Fruit fly (Drosophila melanogaster) ovary, adult (tissue): ENCODE data around the gene Dif.

Experiments
- CG17801 ChIP-seq: fragments of 200-800 bp; optimal IDR thresholded peaks from 2 replicates; lab custom pipeline; 2019; ENCODE audit warnings: missing biosample characterization, mild to moderate bottlenecking, missing genetic modification characterization, moderate library complexity; ENCODE audit not compliant: partially characterized antibody

The Dif gene

dm6 chr2L:17412533-17412932 is 20.4 kb downstream of the Dif start, which contains the start of gene Rsph9:
Rsph9 (minus strand) TSS chr2L:17412633.
- TF ChIP-seq CG17801 (GFP tag; lab: Kevin White, UChicago) = no peak

- TF ChIP-seq CG17801 (GFP tag; lab: Kevin White, UChicago) = peak; percentile 84
Observed at dm6 chr2L:17410358-17410757, 22.6 kb downstream of the Dif start, which contains the start of the genes Polr2J and CG15141. Polr2J (minus strand) TSS chr2L:17410406. CG15141 (plus strand) TSS chr2L:17410641.

DNA sequence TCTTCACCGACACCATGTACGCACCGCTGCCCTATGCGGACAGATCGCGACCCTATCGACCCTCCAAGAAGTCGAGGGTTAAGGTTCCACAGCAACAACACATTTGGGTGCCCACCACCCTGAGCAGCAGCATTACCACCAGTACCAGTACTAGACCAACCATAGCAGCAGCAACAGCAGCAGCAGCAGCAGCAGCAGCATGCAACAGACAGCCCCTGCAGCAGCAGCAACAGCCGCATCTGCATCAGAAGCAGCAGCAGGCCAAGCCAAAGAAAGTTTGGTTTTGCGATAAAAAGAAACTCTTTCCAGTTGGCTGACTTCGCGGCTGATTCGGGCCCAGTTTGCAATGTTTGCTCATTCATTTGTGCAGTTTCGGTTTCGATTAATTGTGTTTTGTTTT is 30.5 kb downstream of the Dif start:
- no peak for TF ChIP-seq CG17801 (GFP tag; lab: Kevin White, UChicago)

- no peak for TF ChIP-seq CG17801 (GFP tag; lab: Kevin White, UChicago)
Observed at dm6 chr2L:17397372-17397771, 35.6 kb downstream of the Dif start.

DNA sequence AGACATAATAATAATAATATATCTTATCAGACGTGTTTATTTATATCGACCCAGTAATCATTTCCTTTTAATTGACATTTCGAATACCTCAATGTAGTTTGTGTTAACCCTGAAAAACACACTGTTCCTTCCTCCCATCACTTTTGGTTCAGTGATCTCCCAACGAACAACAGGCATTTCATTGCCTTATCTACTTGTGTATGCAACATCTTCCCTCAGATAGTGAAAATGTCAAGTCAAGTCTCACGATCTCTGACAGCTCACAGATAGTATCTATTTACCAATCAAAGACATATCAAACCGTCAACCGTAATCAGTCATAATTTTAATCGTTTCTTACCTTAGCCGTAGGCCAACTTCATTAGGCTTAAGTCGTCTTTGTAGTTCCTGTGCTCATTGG is 38.0 kb downstream of the Dif start:
- no peak for TF ChIP-seq CG17801 (GFP tag; lab: Kevin White, UChicago)

DNA sequence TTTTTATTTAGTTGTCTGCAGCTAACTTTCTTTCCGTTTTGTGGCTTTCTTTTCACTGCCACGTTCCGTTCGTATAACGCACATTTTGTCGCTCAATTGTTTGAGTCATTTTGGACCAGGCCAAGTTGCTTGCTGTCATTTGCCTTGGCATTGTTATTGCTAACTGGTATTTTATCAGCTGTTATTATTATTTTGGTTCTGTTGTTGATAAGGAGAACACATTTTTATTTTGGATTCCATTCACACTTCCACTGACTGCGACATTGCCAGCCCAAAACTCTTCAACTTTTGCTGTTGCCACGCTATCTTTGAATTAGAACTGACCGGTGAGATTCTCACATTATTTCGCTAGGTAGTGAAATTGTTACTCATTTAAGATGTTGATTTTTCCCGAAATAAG is 42.2 kb downstream of the Dif start:
- TF ChIP-seq CG17801 (GFP tag; lab: Kevin White, UChicago) = no peak

dm6 chr2L:17389104-17389503 is 43.9 kb downstream of the Dif start:
- TF ChIP-seq CG17801 (GFP tag; lab: Kevin White, UChicago) = peak; percentile 59

- TF ChIP-seq CG17801 (GFP tag; lab: Kevin White, UChicago) = no peak
Observed at dm6 chr2L:17387735-17388367, 45.1 kb downstream of the Dif start.

DNA sequence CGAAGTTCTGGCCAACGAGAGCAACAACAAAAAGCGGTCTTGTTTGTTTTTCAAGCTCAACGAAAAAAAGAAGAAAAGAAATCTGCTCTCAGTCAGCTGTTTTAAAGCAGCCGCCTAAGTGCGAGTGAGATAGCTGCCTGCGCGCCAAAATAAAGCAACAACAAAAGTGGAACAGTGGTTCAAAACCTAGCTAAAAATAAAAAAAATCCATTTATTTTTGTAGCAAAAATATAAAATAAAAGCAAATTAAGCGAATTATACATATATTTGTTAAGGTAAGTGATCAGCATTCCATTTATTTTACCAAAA is 47.8 kb downstream of the Dif start:
- peak; percentile 100 for TF ChIP-seq CG17801 (GFP tag; lab: Kevin White, UChicago)

DNA sequence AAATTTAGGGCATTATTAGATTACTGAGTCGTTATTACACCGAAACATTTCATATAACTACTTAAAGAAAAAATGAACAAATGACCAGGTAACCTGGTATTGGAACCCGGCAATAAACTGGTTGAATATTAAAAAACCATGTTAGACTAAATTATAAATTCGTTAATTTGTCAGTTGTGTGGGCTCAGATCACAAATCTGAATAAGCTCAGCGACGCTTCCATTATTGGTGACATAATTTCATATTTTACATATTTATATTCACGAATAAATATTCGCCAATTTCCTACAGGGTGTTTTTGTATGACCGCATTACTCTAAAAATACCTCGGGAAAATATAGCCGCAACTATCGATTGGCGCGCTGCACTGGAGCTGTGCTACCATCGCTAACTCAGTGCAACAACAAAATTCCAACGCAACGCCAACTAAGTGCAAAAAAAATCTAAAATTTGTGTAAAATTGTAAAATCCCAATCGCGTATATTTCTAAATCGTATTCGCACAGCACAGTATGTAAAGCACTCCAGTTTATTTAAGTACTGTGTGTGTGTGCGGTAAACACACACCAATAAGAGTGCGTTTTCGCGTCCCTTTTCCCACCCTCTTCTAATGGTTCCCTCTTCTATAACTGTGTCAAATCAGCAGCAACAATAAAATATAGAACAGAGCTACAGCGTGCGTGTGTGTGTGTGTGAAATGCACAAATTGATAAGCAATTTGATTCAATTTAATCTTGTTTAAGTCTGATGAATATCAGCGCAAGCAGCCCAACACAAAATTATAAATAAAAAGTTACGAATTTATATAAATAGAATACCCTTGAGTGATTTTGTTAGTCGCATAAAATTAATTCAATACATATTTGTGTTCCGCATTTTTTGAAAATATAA is 48.4 kb downstream of the Dif start, which contains the start of gene CLIP-190:
TSS of gene CLIP-190 (plus strand) at position 370 of the 890 bp plus-strand sequence.
- no peak for TF ChIP-seq CG17801 (GFP tag; lab: Kevin White, UChicago)

DNA sequence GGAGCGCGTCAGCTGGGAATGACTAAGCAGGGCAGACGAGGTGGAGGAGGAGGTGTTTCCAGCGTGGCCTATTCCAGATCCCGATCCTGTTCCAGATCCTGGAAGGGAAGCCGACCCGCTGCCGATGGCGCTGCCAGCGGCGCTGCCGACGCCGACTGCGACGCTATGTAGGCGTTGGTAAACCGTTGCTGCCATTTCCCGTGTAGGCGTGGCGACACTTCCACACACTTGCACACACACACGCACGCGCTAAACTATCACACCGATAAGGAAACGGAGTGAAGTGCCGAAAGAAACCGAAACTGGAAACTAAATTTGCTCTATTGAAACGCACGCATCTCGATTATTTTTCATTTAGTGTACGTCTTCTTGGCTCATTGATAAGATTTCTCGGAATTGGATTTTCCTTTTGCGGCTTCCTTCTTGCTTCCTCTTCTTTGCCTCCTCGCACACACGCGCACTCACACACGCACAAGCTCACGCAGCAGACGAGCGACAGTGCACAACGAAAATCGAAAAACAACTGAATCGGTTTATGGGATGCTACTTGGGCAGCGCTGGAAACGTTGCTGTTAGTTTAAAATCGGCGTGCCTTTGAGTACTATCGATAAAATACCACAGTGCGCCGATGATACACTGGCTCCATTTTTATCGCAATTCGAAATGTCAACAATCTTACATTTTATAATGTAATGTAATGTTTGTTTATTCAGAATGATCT is 49.2 kb downstream of the Dif start, which contains the start of gene Lrch:
TSS of gene Lrch (minus strand) at position 528 of the 721 bp plus-strand sequence.
- TF ChIP-seq CG17801 (GFP tag; lab: Kevin White, UChicago) = no peak

DNA sequence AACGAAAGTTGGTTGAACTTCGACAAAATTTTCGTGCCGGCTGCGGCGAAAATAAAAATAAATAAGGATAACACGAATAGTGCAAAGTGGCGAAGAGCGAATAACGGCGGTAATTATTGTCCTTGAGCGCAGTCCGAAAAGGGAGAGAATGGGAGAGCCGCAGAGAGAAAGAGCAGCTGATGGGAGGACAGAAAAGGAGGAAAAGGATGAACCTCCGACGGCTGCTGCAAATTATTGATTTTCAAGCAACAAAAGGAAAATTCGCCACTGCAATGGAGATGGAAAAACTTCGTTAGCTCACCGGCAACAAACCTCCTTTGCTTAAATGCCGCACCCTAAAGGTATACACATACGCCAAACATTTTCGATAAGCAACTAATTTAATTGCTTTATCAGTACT is 50.2 kb downstream of the Dif start:
- no peak for TF ChIP-seq CG17801 (GFP tag; lab: Kevin White, UChicago)

DNA sequence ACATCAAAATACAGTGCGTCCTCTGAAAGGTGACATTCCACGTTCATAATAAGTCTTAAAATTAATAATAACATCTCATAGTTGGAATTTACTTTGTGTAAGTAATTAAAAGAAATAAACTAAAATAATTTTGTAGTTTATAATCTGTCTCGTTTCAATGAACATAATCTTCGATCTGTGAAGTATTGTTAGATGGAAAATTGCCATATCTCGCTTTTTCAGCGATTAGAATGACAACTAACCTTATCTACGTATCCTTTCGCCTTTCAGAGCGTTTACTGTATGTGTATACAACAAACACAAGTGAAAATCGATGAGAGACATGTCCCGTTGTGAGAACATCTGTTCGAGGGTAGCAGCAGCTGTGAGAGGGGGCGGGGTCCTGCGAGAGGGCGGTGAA is 50.6 kb downstream of the Dif start:
- no peak for TF ChIP-seq CG17801 (GFP tag; lab: Kevin White, UChicago)

DNA sequence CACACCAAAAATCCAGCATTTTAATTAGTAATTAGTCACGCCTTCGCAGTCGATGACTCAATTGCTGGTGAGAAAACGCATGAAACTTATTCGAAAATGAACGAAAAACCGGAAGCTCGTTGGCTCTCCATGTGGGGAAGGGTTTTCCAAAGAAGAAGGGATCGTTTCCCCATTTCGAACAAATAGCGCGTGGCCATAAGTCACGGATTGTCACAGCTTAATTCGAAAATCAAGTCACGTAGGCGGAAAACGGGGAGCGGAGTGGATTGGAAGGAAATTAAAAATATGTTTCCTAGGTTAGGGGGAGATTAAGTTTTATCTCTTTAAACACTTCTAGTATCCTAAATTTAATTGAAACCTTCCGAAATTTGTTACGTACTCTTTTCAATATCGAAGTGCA is 51.3 kb downstream of the Dif start:
- TF ChIP-seq CG17801 (GFP tag; lab: Kevin White, UChicago) = no peak

- no peak for TF ChIP-seq CG17801 (GFP tag; lab: Kevin White, UChicago)
Observed at dm6 chr2L:17381075-17381474, 51.9 kb downstream of the Dif start.
